Worm (Caenorhabditis elegans) whole organism, L2 larva: ENCODE data around the gene tra-4.

ENCODE experiments used
- C34F6.9 ChIP-seq: fragments of 150-350 bp; optimal IDR thresholded peaks from 2 replicates; lab custom pipeline; 2014; ENCODE audit warnings: missing biosample characterization, missing genetic modification characterization
- R02D3.7 ChIP-seq: fragments of 150-350 bp; optimal IDR thresholded peaks from 2 replicates; lab custom pipeline; 2014; ENCODE audit warnings: missing biosample characterization, missing genetic modification characterization
- Y55F3AM.14 ChIP-seq: fragments of 200-800 bp; sonication (Bioruptor generic); optimal IDR thresholded peaks from 2 replicates; lab custom pipeline; 2018; ENCODE audit warnings: mild to moderate bottlenecking, missing genetic modification characterization, missing compliant biosample characterization
- aly-2 ChIP-seq: fragments of 150-350 bp; optimal IDR thresholded peaks from 2 replicates; lab custom pipeline; 2014; ENCODE audit warnings: missing biosample characterization, missing genetic modification characterization
- blmp-1 ChIP-seq: sonication (generic microtip); optimal IDR thresholded peaks from 2 replicates; lab custom pipeline; 2017; ENCODE audit warnings: missing genetic modification characterization, mild to moderate bottlenecking, missing compliant biosample characterization, antibody characterized with exemption, moderate library complexity; ENCODE audit not compliant: insufficient read depth
- crh-2 ChIP-seq: sonication (generic microtip); optimal IDR thresholded peaks from 2 replicates; lab custom pipeline; 2017; ENCODE audit warnings: missing biosample characterization, missing genetic modification characterization
- egl-27 ChIP-seq: sonication (generic microtip); optimal IDR thresholded peaks from 3 replicates; lab custom pipeline; 2017; ENCODE audit warnings: missing biosample characterization, missing genetic modification reagents, missing genetic modification characterization
- gmeb-1 ChIP-seq: fragments of 150-350 bp; optimal IDR thresholded peaks from 2 replicates; lab custom pipeline; 2014; ENCODE audit warnings: missing biosample characterization, missing genetic modification characterization
- lin-11 ChIP-seq: fragments of 150-350 bp; sonication (generic microtip); optimal IDR thresholded peaks from 2 replicates; lab custom pipeline; 2014; ENCODE audit warnings: missing biosample characterization, missing genetic modification characterization, inconsistent platforms, mixed read lengths
- lin-13 ChIP-seq: fragments of 150-350 bp; optimal IDR thresholded peaks from 2 replicates; lab custom pipeline; 2014; ENCODE audit warnings: missing biosample characterization, missing genetic modification reagents, missing genetic modification characterization
- lin-39 ChIP-seq: fragments of 150-350 bp; optimal IDR thresholded peaks from 2 replicates; lab custom pipeline; 2014; ENCODE audit warnings: missing biosample characterization, missing genetic modification reagents, missing genetic modification characterization
- lsy-2 ChIP-seq, 2 experiments: fragments of 150-350 bp in 1 of 2; sonication (generic microtip) in 1 of 2; optimal IDR thresholded peaks; 2 replicates each; lab custom pipeline; 2014 to 2017; ENCODE audit warnings: missing biosample characterization in 2 of 2, missing genetic modification characterization in 2 of 2
- mbf-1 ChIP-seq: sonication (generic microtip); optimal IDR thresholded peaks from 2 replicates; lab custom pipeline; 2017; ENCODE audit warnings: missing biosample characterization, missing genetic modification characterization
- mdl-1 ChIP-seq, 2 experiments: fragments of 150-350 bp in 1 of 2; sonication (generic microtip) in 1 of 2; optimal IDR thresholded peaks; 2 replicates each; lab custom pipeline; 2017; ENCODE audit warnings: missing biosample characterization in 2 of 2, missing genetic modification characterization in 2 of 2
- nhr-10 ChIP-seq: sonication (generic microtip); optimal IDR thresholded peaks from 2 replicates; lab custom pipeline; 2017; ENCODE audit warnings: missing biosample characterization, missing genetic modification characterization
- nhr-12 ChIP-seq: fragments of 150-350 bp; optimal IDR thresholded peaks from 2 replicates; lab custom pipeline; 2014; ENCODE audit warnings: missing biosample characterization, missing genetic modification characterization
- nhr-129 ChIP-seq: fragments of 150-350 bp; optimal IDR thresholded peaks from 2 replicates; lab custom pipeline; 2014; ENCODE audit warnings: missing biosample characterization, missing genetic modification characterization
- nhr-21 ChIP-seq: fragments of 150-350 bp; optimal IDR thresholded peaks from 2 replicates; lab custom pipeline; 2014; ENCODE audit warnings: missing biosample characterization, missing genetic modification characterization
- nhr-23 ChIP-seq: fragments of 150-350 bp; optimal IDR thresholded peaks from 2 replicates; lab custom pipeline; 2014; ENCODE audit warnings: missing biosample characterization, missing genetic modification reagents, missing genetic modification characterization
- nhr-25 ChIP-seq: fragments of 150-350 bp; sonication (generic microtip); optimal IDR thresholded peaks from 3 replicates; lab custom pipeline; 2014; ENCODE audit warnings: missing biosample characterization, missing genetic modification characterization
- peb-1 ChIP-seq: fragments of 150-350 bp; optimal IDR thresholded peaks from 2 replicates; lab custom pipeline; 2014; ENCODE audit warnings: missing biosample characterization, missing genetic modification characterization
- sem-4 ChIP-seq: fragments of 150-350 bp; optimal IDR thresholded peaks from 2 replicates; lab custom pipeline; 2014; ENCODE audit warnings: missing biosample characterization, missing genetic modification reagents, missing genetic modification characterization
- snpc-4 ChIP-seq: fragments of 150-350 bp; optimal IDR thresholded peaks from 2 replicates; lab custom pipeline; 2014; ENCODE audit warnings: missing biosample characterization, missing genetic modification characterization
- unc-39 ChIP-seq: fragments of 150-350 bp; optimal IDR thresholded peaks from 2 replicates; lab custom pipeline; 2014; ENCODE audit warnings: missing biosample characterization, missing genetic modification characterization
- unc-55 ChIP-seq: fragments of 150-350 bp; sonication (generic microtip); optimal IDR thresholded peaks from 3 replicates; lab custom pipeline; 2014; ENCODE audit warnings: missing biosample characterization, missing genetic modification reagents, missing genetic modification characterization
- unc-62 ChIP-seq: fragments of 150-350 bp; optimal IDR thresholded peaks from 2 replicates; lab custom pipeline; 2014; ENCODE audit warnings: missing biosample characterization, missing genetic modification reagents, missing genetic modification characterization

tra-4 gene

DNA sequence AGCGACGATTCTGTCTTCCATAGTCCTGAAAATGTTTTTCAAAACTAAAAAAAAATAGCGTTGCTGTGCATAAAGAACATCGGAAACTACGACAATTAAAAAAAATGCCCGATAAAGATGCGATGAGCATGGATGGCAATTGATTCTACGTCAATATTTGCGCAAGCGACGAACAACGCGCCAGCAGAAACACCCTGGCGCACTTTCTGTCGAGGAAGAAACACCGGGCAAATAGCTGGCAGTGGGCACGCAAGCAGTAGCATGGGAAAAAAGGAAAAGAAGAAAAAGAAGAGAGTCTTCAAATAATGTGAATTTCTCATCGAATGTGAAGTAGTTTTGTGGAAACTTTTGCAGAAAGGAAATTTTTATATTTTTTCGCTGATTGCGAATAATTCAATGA, 47.8 kb downstream of the tra-4 start, which contains the start of gene C14A11.9 (continued):
- TF ChIP-seq nhr-12 (peak; percentile 38), mbf-1 (no peak), nhr-25 (tag; lab: Kevin White, UChicago) (peak; percentile 78), lin-39 (tag; lab: Kevin White, UChicago) (no peak), lin-13 (GFP tag; lab: Kevin White, UChicago) (peak; percentile 90), crh-2 (tag; lab: Kevin White, UChicago) (peak; percentile 92), C34F6.9 (tag; lab: Kevin White, UChicago) (peak; percentile 94), nhr-129 (tag; lab: Kevin White, UChicago) (peak; percentile 86), nhr-10 (tag; lab: Kevin White, UChicago) (no peak), nhr-23 (no peak), R02D3.7 (tag; lab: Kevin White, UChicago) (peak; percentile 6), snpc-4 (tag; lab: Kevin White, UChicago) (peak; percentile 68), unc-62 (no peak), peb-1 (tag; lab: Kevin White, UChicago) (no peak), nhr-21 (tag; lab: Kevin White, UChicago) (peak; percentile 88), blmp-1 (tag; lab: Kevin White, UChicago) (peak; percentile 30), Y55F3AM.14 (peak; percentile 72), egl-27 (tag; lab: Kevin White, UChicago) (peak; percentile 92), aly-2 (tag; lab: Kevin White, UChicago) (no peak), unc-39 (tag; lab: Kevin White, UChicago) (no peak), sem-4 (tag; lab: Kevin White, UChicago) (peak; percentile 77), gmeb-1 (peak; percentile 89)

DNA sequence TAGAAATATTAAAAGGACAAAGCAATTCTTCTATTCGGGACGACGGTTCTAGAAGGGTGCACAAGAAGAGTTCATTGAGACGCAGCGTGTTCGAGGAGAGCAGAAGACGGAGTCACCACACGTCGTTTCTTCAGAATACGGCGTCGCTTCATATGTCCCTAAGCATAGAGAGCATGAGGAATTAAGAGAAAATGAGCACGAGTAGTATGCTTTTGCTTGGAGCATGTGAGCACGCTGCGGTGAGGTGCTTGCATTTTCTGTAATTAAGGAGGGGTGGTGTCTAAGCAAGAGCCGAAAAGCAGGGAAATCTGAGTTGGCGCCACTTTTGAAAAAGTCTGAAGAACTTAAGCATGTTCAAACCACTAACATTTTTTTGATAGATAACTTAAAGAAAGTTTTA, 50.0 kb downstream of the tra-4 start, which contains the start of gene C14A11.5:
Gene C14A11.5 (minus strand): TSS at position 139 of the 400 bp plus-strand sequence.
- TF ChIP-seq lin-11 (tag; lab: Kevin White, UChicago) (peak; percentile 61), lin-13 (GFP tag; lab: Kevin White, UChicago) (no peak), nhr-129 (tag; lab: Kevin White, UChicago) (peak; percentile 32), lsy-2 (tag; optimal IDR thresholded peaks at IDR 0.05; lab: Kevin White, UChicago) (peak in 1 of 2 experiments; percentile 22), lin-39 (tag; lab: Kevin White, UChicago) (no peak), unc-55 (GFP tag; lab: Kevin White, UChicago) (peak; percentile 49), crh-2 (tag; lab: Kevin White, UChicago) (peak; percentile 26), unc-39 (tag; lab: Kevin White, UChicago) (no peak), C34F6.9 (tag; lab: Kevin White, UChicago) (peak; percentile 56), mdl-1 (tag; optimal IDR thresholded peaks at IDR 0.05; lab: Kevin White, UChicago) (peak in 1 of 2 experiments; percentile 57)
